Worm (Caenorhabditis elegans): ENCODE data around the gene C29F7.10.
A peak's percentile ranks its signal among the peaks of the same experiment; 100 is the strongest.
"Not testable (repeated sequence)": the region's sequence is repeated elsewhere in the genome, so short reads cannot be mapped to it uniquely, and the experiment has no call there.

Gene C29F7.10

ce11 chrX:13428755-13429154 is 2.5 kb downstream of the C29F7.10 start, which contains the start of gene fkh-4:
Gene fkh-4 (minus strand): TSS chrX:13428855.
- not testable (repeated sequence) for TF ChIP-seq aha-1 (tag); spr-3 (GFP tag; optimal IDR thresholded peaks at IDR 0.05); F49E8.2 (tag; optimal IDR thresholded peaks at IDR 0.05; ENCODE audit: borderline replicate concordance)

- TF ChIP-seq aha-1 (tag) (peak; percentile 27), Y105C5A.15 (GFP tag; IDR thresholded peaks at IDR 0.05) (no peak)
These were observed 7.9 kb downstream of the C29F7.10 start, which contains the start of gene fkh-3 for ce11 chrX:13423340-13423739. Gene fkh-3 (minus strand): TSS chrX:13423440.

- peak; percentile 63 for TF ChIP-seq nhr-28 (tag; optimal IDR thresholded peaks at IDR 0.05)
- TF ChIP-seq pqm-1 (tag; optimal IDR thresholded peaks at IDR 0.05): peak; percentile 67
- peak; percentile 57 for TF ChIP-seq aha-1 (tag)
- no peak for TF ChIP-seq F26F4.8 (GFP tag; conservative IDR thresholded peaks at IDR 0.05)
- peak; percentile 72 for TF ChIP-seq dmd-6 (GFP tag; IDR thresholded peaks at IDR 0.05)
- no peak for TF ChIP-seq lin-15B (tag; optimal IDR thresholded peaks at IDR 0.05)
- no peak for TF ChIP-seq daf-16 (GFP tag; optimal IDR thresholded peaks at IDR 0.05)
- peak; percentile 71 for TF ChIP-seq daf-16 (tag; optimal IDR thresholded peaks at IDR 0.05)
- TF ChIP-seq egl-43 (GFP tag; IDR thresholded peaks at IDR 0.05): no peak
These were observed 10.2 kb downstream of the C29F7.10 start for ce11 chrX:13421068-13421467.

- TF ChIP-seq php-3 (GFP tag; IDR thresholded peaks at IDR 0.05) (peak; percentile 88), daf-16 (GFP tag; optimal IDR thresholded peaks at IDR 0.05) (peak in 1 of 2 experiments; percentile 20), daf-16 (tag; optimal IDR thresholded peaks at IDR 0.05) (peak; percentile 3), nhr-41 (GFP tag; IDR thresholded peaks at IDR 0.05) (no peak), T20F7.1 (GFP tag; optimal IDR thresholded peaks at IDR 0.05) (peak; percentile 67), daf-19 (GFP tag; conservative IDR thresholded peaks at IDR 0.05) (no peak), nhr-102 (tag; optimal IDR thresholded peaks at IDR 0.05) (no peak), hlh-11 (tag; optimal IDR thresholded peaks at IDR 0.05) (peak; percentile 56), mep-1 (tag; optimal IDR thresholded peaks at IDR 0.05) (peak; percentile 9), tra-1 (GFP tag; IDR thresholded peaks at IDR 0.05) (peak; percentile 98), dve-1 (tag; optimal IDR thresholded peaks at IDR 0.05; ENCODE audit: insufficient read depth) (peak; percentile 50), mxl-3 (GFP tag; optimal IDR thresholded peaks at IDR 0.05) (peak; percentile 11), hmg-1.1 (GFP tag; IDR thresholded peaks at IDR 0.05) (peak; percentile 68), nhr-11 (tag; optimal IDR thresholded peaks at IDR 0.05) (no peak), ceh-32 (tag; optimal IDR thresholded peaks at IDR 0.05; ENCODE audit: poor library complexity) (no peak), spr-1 (tag; optimal IDR thresholded peaks at IDR 0.05) (no peak), skn-1 (tag; optimal IDR thresholded peaks at IDR 0.05) (no peak), nhr-48 (tag; optimal IDR thresholded peaks at IDR 0.05) (peak; percentile 61), dmd-6 (GFP tag; IDR thresholded peaks at IDR 0.05) (peak; percentile 97), unc-62 (GFP tag; optimal IDR thresholded peaks at IDR 0.05 in 1 of 2) (peak in 1 of 2 experiments; percentile 66), unc-62 (tag; optimal IDR thresholded peaks at IDR 0.05) (no peak), hlh-30 (tag; optimal IDR thresholded peaks at IDR 0.05; ENCODE audit: insufficient read depth) (peak; percentile 50), ceh-62 (tag; optimal IDR thresholded peaks at IDR 0.05) (no peak), lin-1 (GFP tag; IDR thresholded peaks at IDR 0.05) (peak; percentile 85), ctbp-1 (GFP tag; IDR thresholded peaks at IDR 0.05) (0 out of 2 replicates have a peak, but pooled peaks have one; percentile 37), nhr-28 (tag; optimal IDR thresholded peaks at IDR 0.05) (peak; percentile 97), T26A8.4 (GFP tag; IDR thresholded peaks at IDR 0.05) (no peak), ceh-20 (GFP tag; IDR thresholded peaks at IDR 0.05) (peak; percentile 95), cey-2 (tag; optimal IDR thresholded peaks at IDR 0.05; ENCODE audit: borderline replicate concordance, insufficient read depth) (no peak), gei-8 (GFP tag; optimal IDR thresholded peaks at IDR 0.05) (peak; percentile 9)
These were observed 11.4 kb downstream of the C29F7.10 start, which contains the start of gene C29F7.3 for ce11 chrX:13419884-13420339. Gene C29F7.3 (minus strand): TSS chrX:13419934.
